Worm (Caenorhabditis elegans) whole organism, young adult: ENCODE data around the gene osgn-1.

Source experiments
- B0261.1 ChIP-seq: sonication (generic microtip); optimal IDR thresholded peaks from 2 replicates; lab custom pipeline; 2016; ENCODE audit warnings: mild to moderate bottlenecking, missing genetic modification characterization, moderate library complexity, missing compliant biosample characterization
- F49E8.2 ChIP-seq: sonication (generic microtip); optimal IDR thresholded peaks from 3 replicates; lab custom pipeline; 2017; ENCODE audit warnings: missing genetic modification characterization, mild to moderate bottlenecking, missing compliant biosample characterization, antibody characterized with exemption, moderate library complexity; ENCODE audit not compliant: insufficient read depth
- F57C9.4 ChIP-seq: sonication (generic microtip); optimal IDR thresholded peaks from 2 replicates; lab custom pipeline; 2017; ENCODE audit warnings: mild to moderate bottlenecking, missing genetic modification characterization, missing compliant biosample characterization
- Y53F4B.3 ChIP-seq: fragments of 200-800 bp; sonication (Bioruptor generic); IDR thresholded peaks from 2 replicates; pipeline ENCODE4 v1.3.6; 2022; ENCODE audit warnings: missing genetic modification reagents, missing genetic modification characterization, missing compliant biosample characterization
- Y67H2A.10 ChIP-seq: fragments of 200-800 bp; sonication (Bioruptor generic); conservative IDR thresholded peaks from 2 replicates; pipeline ENCODE4 v1.3.6; 2022; ENCODE audit warnings: missing genetic modification reagents, missing genetic modification characterization, missing compliant biosample characterization
- Y79H2A.3 ChIP-seq: fragments of 200-800 bp; sonication (Bioruptor generic); conservative IDR thresholded peaks from 2 replicates; pipeline ENCODE4 v1.3.6; 2022; ENCODE audit warnings: missing genetic modification reagents, missing genetic modification characterization, missing compliant biosample characterization
- ccch-3 ChIP-seq: fragments of 200-800 bp; sonication (Bioruptor generic); optimal IDR thresholded peaks from 2 replicates; lab custom pipeline; 2018; ENCODE audit warnings: mild to moderate bottlenecking, missing genetic modification characterization, missing compliant biosample characterization
- ceh-58 ChIP-seq: fragments of 200-800 bp; sonication (Bioruptor generic); IDR thresholded peaks from 2 replicates; pipeline ENCODE4 v1.3.6; 2022; ENCODE audit warnings: missing genetic modification characterization, missing compliant biosample characterization
- lin-54 ChIP-seq: fragments of 200-800 bp; sonication (Bioruptor generic); optimal IDR thresholded peaks from 2 replicates; lab custom pipeline; 2018; ENCODE audit warnings: mild to moderate bottlenecking, missing genetic modification characterization, missing compliant biosample characterization
- repo-1 ChIP-seq: sonication (generic microtip); optimal IDR thresholded peaks from 2 replicates; lab custom pipeline; 2017; ENCODE audit warnings: mild to moderate bottlenecking, missing genetic modification characterization, missing compliant biosample characterization
- snpc-1.1 ChIP-seq: sonication (generic microtip); optimal IDR thresholded peaks from 2 replicates; lab custom pipeline; 2017; ENCODE audit warnings: missing genetic modification characterization, mild to moderate bottlenecking, missing compliant biosample characterization, antibody characterized with exemption, moderate library complexity, missing genotype, missing genetic modification reagents; ENCODE audit not compliant: insufficient read depth
- unc-130 ChIP-seq: sonication (generic microtip); optimal IDR thresholded peaks from 2 replicates; lab custom pipeline; 2016; ENCODE audit warnings: missing genetic modification reagents, missing genetic modification characterization, missing compliant biosample characterization
- unc-62 ChIP-seq: fragments of 150-350 bp; optimal IDR thresholded peaks from 2 replicates; lab custom pipeline; 2014; ENCODE audit warnings: missing biosample characterization, missing genetic modification reagents, missing genetic modification characterization
- zfh-2 ChIP-seq: fragments of 200-800 bp; sonication (Bioruptor generic); conservative IDR thresholded peaks from 2 replicates; pipeline ENCODE4 v1.3.6; 2022; ENCODE audit warnings: missing genetic modification reagents, missing genetic modification characterization, missing compliant biosample characterization

DNA sequence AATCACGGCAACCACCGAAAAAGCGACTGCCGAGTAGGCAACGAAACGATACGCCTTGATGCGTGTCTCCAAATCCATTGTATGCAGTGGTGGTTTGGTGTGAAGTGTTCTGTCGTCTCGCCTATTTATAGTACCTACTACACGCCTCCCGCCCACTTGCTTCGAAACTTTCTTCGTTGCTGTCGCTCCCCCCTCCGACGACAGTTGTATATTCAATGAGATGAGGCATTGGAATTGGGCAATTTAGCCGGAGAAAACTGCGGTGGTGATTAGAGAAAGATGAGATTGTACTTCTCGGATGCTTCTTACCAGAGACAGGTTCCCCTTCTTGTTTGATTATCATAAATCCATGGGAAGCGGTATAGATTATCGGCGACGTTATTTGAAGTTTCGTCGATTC, 37.3 kb downstream of the osgn-1 start, which contains the start of gene col-34:
- TF ChIP-seq F49E8.2 (no peak), snpc-1.1 (tag; lab: Kevin White, UChicago) (no peak), unc-130 (GFP tag; lab: Kevin White, UChicago) (no peak), ccch-3 (no peak), repo-1 (tag; lab: Kevin White, UChicago) (no peak), ceh-58 (GFP tag; lab: Robert Waterston, UW) (no peak), B0261.1 (tag; lab: Kevin White, UChicago) (no peak), zfh-2 (no peak), Y53F4B.3 (no peak), Y67H2A.10 (GFP tag; lab: Robert Waterston, UW) (no peak), unc-62 (GFP tag; lab: Kevin White, UChicago) (no peak), Y79H2A.3 (GFP tag; lab: Robert Waterston, UW) (no peak), F57C9.4 (tag; lab: Kevin White, UChicago) (no peak), lin-54 (GFP tag; lab: Kevin White, UChicago) (no peak)
